Worm (Caenorhabditis elegans) whole organism, young adult: ENCODE data around the gene col-132.

Experiments
- C06A6.2 ChIP-seq: fragments of 200-800 bp; sonication (Bioruptor generic); conservative IDR thresholded peaks from 2 replicates; pipeline ENCODE4 v1.3.6; 2022; ENCODE audit warnings: missing genetic modification characterization, missing compliant biosample characterization
- F22D6.2 ChIP-seq: sonication (generic microtip); optimal IDR thresholded peaks from 2 replicates; lab custom pipeline; 2016; ENCODE audit warnings: mild to moderate bottlenecking, missing genetic modification characterization, missing compliant biosample characterization
- bed-1 ChIP-seq: fragments of 200-800 bp; sonication (Bioruptor generic); IDR thresholded peaks from 2 replicates; pipeline ENCODE4 v1.3.6; 2022; ENCODE audit warnings: missing genetic modification reagents, missing genetic modification characterization, missing compliant biosample characterization
- bed-2 ChIP-seq: fragments of 200-800 bp; sonication (Bioruptor generic); IDR thresholded peaks from 2 replicates; pipeline ENCODE4 v1.3.6; 2022; ENCODE audit warnings: missing genetic modification reagents, missing genetic modification characterization, missing compliant biosample characterization
- dpff-1 ChIP-seq: sonication (generic microtip); optimal IDR thresholded peaks from 2 replicates; lab custom pipeline; 2017; ENCODE audit warnings: mild to moderate bottlenecking, missing genetic modification characterization, missing compliant biosample characterization
- fkh-3 ChIP-seq: sonication (generic microtip); optimal IDR thresholded peaks from 2 replicates; lab custom pipeline; 2016; ENCODE audit warnings: mild to moderate bottlenecking, missing genetic modification characterization, missing compliant biosample characterization
- madf-8 ChIP-seq: fragments of 200-800 bp; sonication (Bioruptor generic); conservative IDR thresholded peaks from 2 replicates; pipeline ENCODE4 v1.3.6; 2022; ENCODE audit warnings: missing genetic modification reagents, missing genetic modification characterization, missing compliant biosample characterization
- pha-4 ChIP-seq: fragments of 150-350 bp; sonication (generic microtip); optimal IDR thresholded peaks from 2 replicates; lab custom pipeline; 2014; ENCODE audit warnings: missing biosample characterization, missing genetic modification reagents, missing genetic modification characterization
- snpc-4 ChIP-seq, 5 experiments: fragments of 150-350 bp in 1 of 5; sonication (generic microtip) in 4 of 5; optimal IDR thresholded peaks; 2 replicates each; lab custom pipeline; 2014 to 2018; ENCODE audit warnings: missing genetic modification characterization in 5 of 5, missing biosample characterization in 3 of 5, antibody characterized with exemption in 2 of 5, mild to moderate bottlenecking in 2 of 5, missing compliant biosample characterization in 2 of 5, missing genotype in 2 of 5, moderate library complexity in 2 of 5, missing genetic modification reagents in 1 of 5
- unc-62 ChIP-seq: fragments of 150-350 bp; optimal IDR thresholded peaks from 2 replicates; lab custom pipeline; 2014; ENCODE audit warnings: missing biosample characterization, missing genetic modification reagents, missing genetic modification characterization
- ztf-26 ChIP-seq: sonication (generic microtip); optimal IDR thresholded peaks from 2 replicates; lab custom pipeline; 2017; ENCODE audit warnings: missing genetic modification characterization, missing compliant biosample characterization

DNA sequence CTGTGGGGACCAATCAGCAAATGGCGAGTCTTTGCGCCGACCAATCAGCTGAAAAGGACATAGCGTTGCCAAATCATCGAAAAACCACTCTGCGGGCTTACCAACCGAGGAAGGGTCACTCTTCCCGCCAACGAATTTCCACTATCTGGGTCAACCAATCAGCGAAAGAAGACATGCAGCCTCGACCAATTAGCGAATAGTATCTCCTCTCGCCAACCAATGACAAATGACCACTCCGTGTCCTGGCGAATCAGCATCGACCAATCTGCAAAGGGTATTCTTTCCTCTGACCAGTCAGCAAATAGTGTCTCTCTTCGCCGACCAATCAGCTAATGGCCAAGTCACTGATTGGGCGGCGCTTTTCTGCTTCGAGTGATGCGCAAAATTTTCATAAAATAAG is 49.4 kb downstream of the col-132 start:
- no peak for TF ChIP-seq madf-8 (GFP tag; lab: Robert Waterston, UW)
- TF ChIP-seq bed-1 = no peak
- TF ChIP-seq fkh-3 (tag; lab: Kevin White, UChicago) = no peak
- no peak for TF ChIP-seq snpc-4 (GFP tag; optimal IDR thresholded peaks at IDR 0.05; lab: Kevin White, UChicago)
- TF ChIP-seq snpc-4 (tag; optimal IDR thresholded peaks at IDR 0.05; lab: Kevin White, UChicago) = no peak
- TF ChIP-seq ztf-26 (tag; lab: Kevin White, UChicago) = no peak
- TF ChIP-seq bed-2 (GFP tag; lab: Robert Waterston, UW) = no peak
- no peak for TF ChIP-seq pha-4 (tag; lab: Kevin White, UChicago)
- TF ChIP-seq unc-62 (GFP tag; lab: Kevin White, UChicago) = no peak
- TF ChIP-seq dpff-1 (tag; lab: Kevin White, UChicago) = no peak
- no peak for TF ChIP-seq C06A6.2 (GFP tag; lab: Robert Waterston, UW)
- TF ChIP-seq F22D6.2 (tag; lab: Kevin White, UChicago) = no peak
